Fruit fly (Drosophila melanogaster): ENCODE data around the gene CG3436.
A peak's percentile ranks its signal among the peaks of the same experiment; 100 is the strongest.

DNA sequence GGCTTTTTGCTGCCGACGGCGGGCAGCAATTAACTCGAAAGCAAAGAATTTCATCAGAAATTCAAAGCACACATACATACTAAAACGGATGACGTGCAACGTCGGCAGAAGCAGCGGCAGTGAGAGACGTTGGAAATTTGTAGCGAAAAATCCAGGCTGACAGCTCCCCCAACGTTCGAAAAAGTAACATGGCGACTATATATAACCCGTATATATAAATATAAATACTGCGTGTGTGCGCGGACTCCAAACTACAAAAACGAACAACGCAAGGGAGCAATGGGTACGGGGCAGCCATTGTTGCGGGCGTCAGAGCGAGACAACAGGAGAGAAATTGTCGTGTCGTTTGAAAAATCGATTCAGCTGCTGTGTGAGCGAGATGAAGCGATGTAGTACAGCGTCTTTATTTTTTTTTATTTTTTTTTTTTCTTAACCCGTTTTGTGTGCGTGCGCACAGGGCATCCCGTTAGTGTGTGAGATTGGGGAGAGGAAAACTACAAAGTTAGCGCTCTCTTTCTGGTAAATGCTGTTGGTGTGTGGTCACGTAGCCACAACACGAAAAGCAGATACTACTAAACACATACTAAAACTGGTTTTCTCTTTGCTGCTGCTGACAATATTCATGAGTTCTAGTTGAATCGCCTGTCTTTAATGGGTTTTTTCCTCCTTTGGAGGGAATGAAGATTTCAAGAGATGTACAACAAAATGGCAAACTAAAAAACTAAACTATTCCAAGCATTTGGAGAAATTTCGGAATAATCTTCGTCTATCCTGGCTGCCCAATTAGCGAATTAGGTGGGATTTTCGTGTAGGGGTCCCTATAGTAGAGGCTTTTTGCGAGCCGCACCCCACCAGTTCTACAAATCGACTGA, 5.0 kb downstream of the CG3436 start:
- TF ChIP-seq Hr39 (GFP tag; optimal IDR thresholded peaks at IDR 0.05): no peak
- TF ChIP-seq Smox (GFP tag; optimal IDR thresholded peaks at IDR 0.05): peak; percentile 29
- TF ChIP-seq esn (GFP tag; optimal IDR thresholded peaks at IDR 0.05): peak; percentile 52
- TF ChIP-seq CG6792 (GFP tag; optimal IDR thresholded peaks at IDR 0.05): peak; percentile 41
- TF ChIP-seq acj6 (GFP tag; optimal IDR thresholded peaks at IDR 0.05): peak; percentile 29
- peak; percentile 73 to 86 for TF ChIP-seq salr (GFP tag; optimal IDR thresholded peaks at IDR 0.05)
- TF ChIP-seq CG8319 (GFP tag; optimal IDR thresholded peaks at IDR 0.05): peak; percentile 58
- peak; percentile 74 for TF ChIP-seq CG8632 (GFP tag; optimal IDR thresholded peaks at IDR 0.05)
- TF ChIP-seq Lpt (GFP tag; optimal IDR thresholded peaks at IDR 0.05): peak; percentile 97
- TF ChIP-seq dsx (GFP tag; optimal IDR thresholded peaks at IDR 0.05; ENCODE audit: poor library complexity, severe bottlenecking): peak; percentile 85
- TF ChIP-seq CG31627 (GFP tag; optimal IDR thresholded peaks at IDR 0.05): peak; percentile 2
- peak; percentile 17 for TF ChIP-seq lz (GFP tag; optimal IDR thresholded peaks at IDR 0.05)

Data from whole organism, prepupa.